Worm (Caenorhabditis elegans) whole organism, L1 larva: ENCODE data around the gene nlp-46.
A peak's percentile ranks its signal among the peaks of the same experiment; 100 is the strongest.

Experiments used
- dpl-1 ChIP-seq, 3 experiments: fragments of 150-350 bp in 2 of 3; sonication (generic microtip) in 1 of 3; optimal IDR thresholded peaks; 2 replicates each; lab custom pipeline; 2014 to 2017; ENCODE audit warnings: missing biosample characterization in 3 of 3, missing genetic modification characterization in 3 of 3, missing genetic modification reagents in 3 of 3
- dsc-1 ChIP-seq: sonication (generic microtip); optimal IDR thresholded peaks from 2 replicates; lab custom pipeline; 2016; ENCODE audit warnings: mild to moderate bottlenecking, missing genetic modification characterization, missing compliant biosample characterization
- egl-27 ChIP-seq, 2 experiments: fragments of 150-350 bp in 1 of 2; sonication (generic microtip); optimal IDR thresholded peaks; 3 replicates each; lab custom pipeline; 2017 to 2018; ENCODE audit warnings: missing biosample characterization in 2 of 2, missing genetic modification characterization in 2 of 2, missing genetic modification reagents in 2 of 2
- irx-1 ChIP-seq: sonication (generic microtip); optimal IDR thresholded peaks from 2 replicates; lab custom pipeline; 2016; ENCODE audit warnings: missing genetic modification characterization, missing compliant biosample characterization
- mdl-1 ChIP-seq, 2 experiments: fragments of 150-350 bp; optimal IDR thresholded peaks; 2 replicates each; lab custom pipeline; 2014 to 2017; ENCODE audit warnings: missing biosample characterization in 2 of 2, missing genetic modification characterization in 2 of 2, inconsistent platforms in 1 of 2
- nhr-28 ChIP-seq: fragments of 150-350 bp; optimal IDR thresholded peaks from 2 replicates; lab custom pipeline; 2014; ENCODE audit warnings: missing biosample characterization, missing genetic modification characterization
- nhr-90 ChIP-seq: sonication (generic microtip); optimal IDR thresholded peaks from 2 replicates; lab custom pipeline; 2016; ENCODE audit warnings: mild to moderate bottlenecking, missing genetic modification characterization, missing compliant biosample characterization; ENCODE audit not compliant: poor library complexity
- pqm-1 ChIP-seq: sonication (generic microtip); optimal IDR thresholded peaks from 3 replicates; lab custom pipeline; 2017; ENCODE audit warnings: missing biosample characterization, missing genetic modification characterization
- skn-1 ChIP-seq: fragments of 150-350 bp; optimal IDR thresholded peaks from 2 replicates; lab custom pipeline; 2014; ENCODE audit warnings: missing biosample characterization, missing genetic modification characterization
- unc-130 ChIP-seq: fragments of 150-350 bp; optimal IDR thresholded peaks from 2 replicates; lab custom pipeline; 2017; ENCODE audit warnings: missing biosample characterization, missing genetic modification characterization, inconsistent platforms

DNA sequence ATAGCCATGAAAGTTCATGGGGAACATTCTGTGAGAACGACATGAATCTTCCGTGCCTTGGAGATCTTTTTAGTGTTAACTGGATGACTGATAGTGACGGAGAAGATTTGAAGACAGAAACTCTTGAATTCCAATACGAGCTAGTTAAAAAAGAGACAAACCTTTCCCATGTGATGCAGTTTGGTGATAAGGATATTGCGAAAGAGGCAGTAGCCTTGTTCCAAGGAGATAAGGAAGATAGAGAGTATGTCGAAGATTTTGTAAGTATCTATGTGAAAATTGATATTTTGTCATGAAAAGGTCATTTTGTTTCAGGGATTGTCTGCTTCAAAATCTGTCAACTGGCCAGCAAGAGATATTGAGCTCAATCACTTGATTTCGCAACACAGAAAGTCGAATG is 7.8 kb upstream of the nlp-46 start:
- TF ChIP-seq dsc-1 (tag; lab: Kevin White, UChicago) (no peak), egl-27 (tag; optimal IDR thresholded peaks at IDR 0.05; lab: Kevin White, UChicago) (no peak), irx-1 (no peak), nhr-28 (tag; lab: Kevin White, UChicago) (no peak), unc-130 (tag; lab: Kevin White, UChicago) (no peak), mdl-1 (tag; optimal IDR thresholded peaks at IDR 0.05; lab: Kevin White, UChicago) (no peak), nhr-90 (tag; lab: Kevin White, UChicago) (no peak), dpl-1 (GFP tag; optimal IDR thresholded peaks at IDR 0.05; lab: Kevin White, UChicago) (no peak), pqm-1 (no peak), skn-1 (tag; lab: Kevin White, UChicago) (peak; percentile 12)
